Fruit fly (Drosophila melanogaster) whole organism, wandering third instar larva: ENCODE measurements around the gene zld.

Source experiments
- Abd-B ChIP-seq: fragments of >200 bp; optimal IDR thresholded peaks from 2 replicates; lab custom pipeline; 2017; ENCODE audit warnings: missing biosample characterization, missing genetic modification characterization
- CG32264 ChIP-seq: fragments of 200-800 bp; sonication (Bioruptor generic); optimal IDR thresholded peaks from 2 replicates; lab custom pipeline; 2016; ENCODE audit warnings: missing biosample characterization, missing genetic modification characterization
- CG9705 ChIP-seq: fragments of 200-800 bp; sonication (Bioruptor generic); optimal IDR thresholded peaks from 2 replicates; lab custom pipeline; 2018; ENCODE audit warnings: missing biosample characterization, mild to moderate bottlenecking, missing genetic modification characterization
- CrebA ChIP-seq: fragments of 200-800 bp; sonication (Bioruptor generic); optimal IDR thresholded peaks from 2 replicates; lab custom pipeline; 2016; ENCODE audit warnings: missing biosample characterization, mild to moderate bottlenecking, missing genetic modification characterization, borderline replicate concordance
- Dfd ChIP-seq: fragments of >200 bp; optimal IDR thresholded peaks from 2 replicates; lab custom pipeline; 2017; ENCODE audit warnings: missing biosample characterization, missing genetic modification characterization
- Dif ChIP-seq: fragments of 200-275, 200-300 bp; sonication (Bioruptor generic); optimal IDR thresholded peaks from 2 replicates; lab custom pipeline; 2018; ENCODE audit warnings: missing biosample characterization, missing genetic modification characterization; ENCODE audit not compliant: partially characterized antibody
- GATAd ChIP-seq: sonication (Bioruptor generic); optimal IDR thresholded peaks from 2 replicates; lab custom pipeline; 2016; ENCODE audit warnings: missing biosample characterization, missing genetic modification characterization
- HLH106 ChIP-seq: fragments of 200-800 bp; optimal IDR thresholded peaks from 3 replicates; lab custom pipeline; 2019; ENCODE audit warnings: missing biosample characterization, mild to moderate bottlenecking, missing genetic modification characterization, moderate library complexity
- Hnf4 ChIP-seq: fragments of 200-800 bp; sonication (Bioruptor generic); optimal IDR thresholded peaks from 2 replicates; lab custom pipeline; 2016; ENCODE audit warnings: missing biosample characterization, mild to moderate bottlenecking, missing genetic modification characterization
- Hr78 ChIP-seq: fragments of >200 bp; optimal IDR thresholded peaks from 2 replicates; lab custom pipeline; 2017; ENCODE audit warnings: missing biosample characterization, missing genetic modification characterization
- Hr83 ChIP-seq: fragments of 200-300 bp; sonication (Bioruptor generic); optimal IDR thresholded peaks from 2 replicates; lab custom pipeline; 2016; ENCODE audit warnings: missing biosample characterization, mild to moderate bottlenecking, missing genetic modification characterization, moderate library complexity; ENCODE audit not compliant: poor library complexity, severe bottlenecking
- Jra ChIP-seq: sonication (Bioruptor generic); optimal IDR thresholded peaks from 2 replicates; lab custom pipeline; 2016; ENCODE audit warnings: missing biosample characterization, missing genetic modification characterization
- Mio ChIP-seq: sonication (Bioruptor generic); optimal IDR thresholded peaks from 2 replicates; lab custom pipeline; 2016; ENCODE audit warnings: missing biosample characterization, missing genetic modification characterization
- Myc ChIP-seq: fragments of >200 bp; optimal IDR thresholded peaks from 2 replicates; lab custom pipeline; 2017
- N ChIP-seq: fragments of >200 bp; optimal IDR thresholded peaks from 2 replicates; lab custom pipeline; 2018; ENCODE audit warnings: missing biosample characterization, missing external identifiers, missing genetic modification characterization
- OdsH ChIP-seq: fragments of 200-800 bp; sonication (Bioruptor generic); optimal IDR thresholded peaks from 2 replicates; lab custom pipeline; 2016; ENCODE audit warnings: missing biosample characterization, mild to moderate bottlenecking, missing genetic modification characterization
- Rel ChIP-seq, 2 experiments: fragments of 200-800 bp; sonication (Bioruptor generic) in 1 of 2; optimal IDR thresholded peaks; 2 replicates in 1 of 2; 3 replicates in 1 of 2; lab custom pipeline; 2016 to 2019; ENCODE audit warnings: mild to moderate bottlenecking in 2 of 2, missing biosample characterization in 2 of 2, missing genetic modification characterization in 2 of 2, moderate library complexity in 1 of 2
- Sp1 ChIP-seq: fragments of 200-800 bp; sonication (Bioruptor generic); optimal IDR thresholded peaks from 3 replicates; lab custom pipeline; 2019; ENCODE audit warnings: missing biosample characterization, mild to moderate bottlenecking, missing genetic modification characterization, moderate library complexity
- Vsx2 ChIP-seq: fragments of 200-300, 225-300 bp; sonication (Bioruptor generic); optimal IDR thresholded peaks from 2 replicates; lab custom pipeline; 2018; ENCODE audit warnings: missing biosample characterization, missing genetic modification characterization; ENCODE audit not compliant: partially characterized antibody
- br ChIP-seq: fragments of 200-800 bp; sonication (Bioruptor generic); optimal IDR thresholded peaks from 2 replicates; lab custom pipeline; 2016; ENCODE audit warnings: missing biosample characterization, missing genetic modification characterization
- brk ChIP-seq: fragments of 200-800 bp; sonication (Bioruptor generic); optimal IDR thresholded peaks from 2 replicates; lab custom pipeline; 2016; ENCODE audit warnings: missing biosample characterization, mild to moderate bottlenecking, missing genetic modification characterization
- dl ChIP-seq, 2 experiments: fragments of 175-275, 200-275 bp in 1 of 2; fragments of 200-275 bp in 1 of 2; sonication (Bioruptor generic); optimal IDR thresholded peaks; lab custom pipeline; 2018; ENCODE audit warnings: mild to moderate bottlenecking in 2 of 2, missing biosample characterization in 2 of 2, missing genetic modification characterization in 2 of 2, moderate library complexity in 2 of 2; ENCODE audit not compliant: partially characterized antibody in 2 of 2, insufficient read depth in 1 of 2
- dmrt93B ChIP-seq: fragments of 200-800 bp; sonication (Bioruptor generic); optimal IDR thresholded peaks from 2 replicates; lab custom pipeline; 2018; ENCODE audit warnings: missing biosample characterization, mild to moderate bottlenecking, missing genetic modification characterization
- dsf ChIP-seq: sonication (Bioruptor generic); optimal IDR thresholded peaks from 2 replicates; lab custom pipeline; 2016; ENCODE audit warnings: missing biosample characterization, missing genetic modification characterization, borderline replicate concordance
- ey ChIP-seq: fragments of 200-800 bp; sonication (Bioruptor generic); optimal IDR thresholded peaks from 2 replicates; lab custom pipeline; 2016; ENCODE audit warnings: missing biosample characterization, missing genetic modification characterization
- foxo ChIP-seq, 2 experiments: fragments of 200-800 bp; sonication (Bioruptor generic); optimal IDR thresholded peaks; 2 replicates in 1 of 2; 3 replicates in 1 of 2; lab custom pipeline; 2016 to 2017; ENCODE audit warnings: missing biosample characterization in 2 of 2, missing genetic modification characterization in 2 of 2
- fru ChIP-seq: fragments of 200-800 bp; sonication (Bioruptor generic); optimal IDR thresholded peaks from 3 replicates; lab custom pipeline; 2016; ENCODE audit warnings: missing biosample characterization, mild to moderate bottlenecking, missing genetic modification characterization
- h ChIP-seq: fragments of 200-800 bp; sonication (Bioruptor generic); optimal IDR thresholded peaks from 3 replicates; lab custom pipeline; 2016; ENCODE audit warnings: missing biosample characterization, mild to moderate bottlenecking, missing genetic modification characterization
- jim ChIP-seq: fragments of 175-275, 200-325 bp; sonication (Bioruptor generic); optimal IDR thresholded peaks from 2 replicates; lab custom pipeline; 2016; ENCODE audit warnings: missing biosample characterization, mild to moderate bottlenecking, missing genetic modification characterization
- lola ChIP-seq: fragments of >200 bp; optimal IDR thresholded peaks from 2 replicates; lab custom pipeline; 2017; ENCODE audit warnings: missing biosample characterization, missing genetic modification characterization
- pan ChIP-seq: fragments of >200 bp; optimal IDR thresholded peaks from 2 replicates; lab custom pipeline; 2017
- psq ChIP-seq: fragments of 200-800 bp; sonication (Bioruptor generic); optimal IDR thresholded peaks from 3 replicates; lab custom pipeline; 2017; ENCODE audit warnings: missing biosample characterization, mild to moderate bottlenecking, missing genetic modification characterization, moderate library complexity
- rgr ChIP-seq: fragments of 200-800 bp; sonication (Bioruptor generic); optimal IDR thresholded peaks from 3 replicates; lab custom pipeline; 2016; ENCODE audit warnings: missing biosample characterization, mild to moderate bottlenecking, missing genetic modification characterization
- sage ChIP-seq: fragments of 200-800 bp; sonication (Bioruptor generic); optimal IDR thresholded peaks from 2 replicates; lab custom pipeline; 2016; ENCODE audit warnings: missing biosample characterization, mild to moderate bottlenecking, missing genetic modification characterization
- sv ChIP-seq: fragments of 200-800 bp; sonication (Bioruptor generic); optimal IDR thresholded peaks from 3 replicates; lab custom pipeline; 2016; ENCODE audit warnings: missing biosample characterization, missing genetic modification characterization
- tai ChIP-seq: sonication (Bioruptor generic); optimal IDR thresholded peaks from 2 replicates; lab custom pipeline; 2016; ENCODE audit warnings: missing biosample characterization, missing genetic modification characterization
- usp ChIP-seq: fragments of >200 bp; optimal IDR thresholded peaks from 2 replicates; lab custom pipeline; 2017; ENCODE audit warnings: missing biosample characterization, missing genetic modification characterization
- woc ChIP-seq: sonication (Bioruptor generic); optimal IDR thresholded peaks from 2 replicates; lab custom pipeline; 2016; ENCODE audit warnings: missing biosample characterization, mild to moderate bottlenecking, missing genetic modification characterization

zld gene

DNA sequence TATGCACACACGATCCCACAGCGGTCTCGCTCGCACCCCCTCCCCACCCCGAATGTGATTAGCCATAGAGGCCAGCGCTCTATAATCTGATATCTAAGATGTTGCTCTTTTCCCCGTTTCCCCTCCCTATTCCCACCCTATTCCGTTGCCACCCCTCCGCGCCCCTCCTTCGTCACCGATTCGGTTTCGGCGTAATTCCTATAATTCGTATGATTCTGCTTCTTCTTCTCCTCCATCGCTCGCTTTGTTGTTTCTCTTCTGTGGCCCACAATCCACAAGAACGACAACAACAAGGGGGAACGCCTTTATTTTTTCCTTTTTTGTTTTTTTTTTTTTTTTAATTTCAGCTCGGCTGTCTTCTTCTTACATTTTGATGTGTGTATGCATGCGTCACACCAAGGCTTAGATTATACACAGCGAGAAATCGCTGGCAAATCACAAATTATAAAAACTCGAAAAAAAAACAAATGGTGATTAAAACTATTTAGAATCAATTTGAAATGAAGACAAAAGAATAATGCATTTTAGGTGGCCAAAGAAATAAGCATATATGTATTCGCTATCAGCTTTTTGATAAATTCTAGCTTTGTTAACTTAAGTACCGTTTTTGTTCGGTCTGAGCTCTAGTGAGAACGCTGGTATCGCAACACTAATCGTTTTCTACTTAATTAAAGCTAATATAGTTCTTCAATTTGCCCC lies 13.4 kb downstream of the zld start:
- TF ChIP-seq Dif (GFP tag; lab: Kevin White, UChicago) (no peak), jim (GFP tag; lab: Kevin White, UChicago) (no peak), ey (peak; percentile 62), rgr (GFP tag; lab: Kevin White, UChicago) (peak; percentile 58), dl (GFP tag; optimal IDR thresholded peaks at IDR 0.05; lab: Kevin White, UChicago; ENCODE audit: insufficient read depth in 1 of 2, partially characterized antibody in 2 of 2) (no peak), sv (no peak), Myc (lab: Kevin White, UChicago) (no peak), pan (lab: Kevin White, UChicago) (no peak), psq (peak; percentile 78), Hr83 (GFP tag; lab: Kevin White, UChicago) (no peak), Rel (GFP tag; optimal IDR thresholded peaks at IDR 0.05; lab: Kevin White, UChicago) (no peak), Rel (tag; optimal IDR thresholded peaks at IDR 0.05; lab: Kevin White, UChicago) (no peak), foxo (GFP tag; optimal IDR thresholded peaks at IDR 0.05; lab: Kevin White, UChicago) (peak in 1 of 2 experiments; percentile 68), Hr78 (GFP tag; lab: Kevin White, UChicago) (no peak), Dfd (no peak), dmrt93B (peak; percentile 36), Jra (GFP tag; lab: Kevin White, UChicago) (peak; percentile 31), sage (GFP tag; lab: Kevin White, UChicago) (no peak), lola (no peak), Sp1 (GFP tag; lab: Kevin White, UChicago) (peak; percentile 61), HLH106 (tag; lab: Kevin White, UChicago) (peak; percentile 47), Mio (no peak), OdsH (GFP tag; lab: Kevin White, UChicago) (no peak), brk (GFP tag; lab: Kevin White, UChicago) (no peak), CG32264 (GFP tag; lab: Kevin White, UChicago) (peak; percentile 13), fru (GFP tag; lab: Kevin White, UChicago) (peak; percentile 69), CrebA (GFP tag; lab: Kevin White, UChicago) (peak; percentile 2), br (GFP tag; lab: Kevin White, UChicago) (peak; percentile 27), tai (GFP tag; lab: Kevin White, UChicago) (no peak), Hnf4 (GFP tag; lab: Kevin White, UChicago) (peak; percentile 47), CG9705 (peak; percentile 19), usp (GFP tag; lab: Kevin White, UChicago) (no peak), Vsx2 (no peak), Abd-B (GFP tag; lab: Kevin White, UChicago) (no peak), woc (peak; percentile 46), N (GFP tag; lab: Kevin White, UChicago) (no peak), GATAd (GFP tag; lab: Kevin White, UChicago) (no peak), h (GFP tag; lab: Kevin White, UChicago) (peak; percentile 72), dsf (GFP tag; lab: Kevin White, UChicago) (no peak)

- no peak for TF ChIP-seq Hnf4 (GFP tag; lab: Kevin White, UChicago)
- no peak for TF ChIP-seq psq
- no peak for TF ChIP-seq Jra (GFP tag; lab: Kevin White, UChicago)
- TF ChIP-seq HLH106 (tag; lab: Kevin White, UChicago), result no peak
- no peak for TF ChIP-seq h (GFP tag; lab: Kevin White, UChicago)
- no peak for TF ChIP-seq N (GFP tag; lab: Kevin White, UChicago)
- TF ChIP-seq foxo (GFP tag; optimal IDR thresholded peaks at IDR 0.05; lab: Kevin White, UChicago), result no peak
- no peak for TF ChIP-seq GATAd (GFP tag; lab: Kevin White, UChicago)
- TF ChIP-seq usp (GFP tag; lab: Kevin White, UChicago), result no peak
- TF ChIP-seq Dif (GFP tag; lab: Kevin White, UChicago), result no peak
- TF ChIP-seq dmrt93B, result no peak
- no peak for TF ChIP-seq br (GFP tag; lab: Kevin White, UChicago)
- TF ChIP-seq CG32264 (GFP tag; lab: Kevin White, UChicago), result no peak
- no peak for TF ChIP-seq fru (GFP tag; lab: Kevin White, UChicago)
- TF ChIP-seq dsf (GFP tag; lab: Kevin White, UChicago), result no peak
- no peak for TF ChIP-seq woc
- TF ChIP-seq CG9705, result no peak
Measured at dm6 chrX:19765490-19766212, 17.7 kb downstream of the zld start.
